Fruit fly (Drosophila melanogaster): Measurements from ENCODE around the gene CG5885.

Gene CG5885

DNA sequence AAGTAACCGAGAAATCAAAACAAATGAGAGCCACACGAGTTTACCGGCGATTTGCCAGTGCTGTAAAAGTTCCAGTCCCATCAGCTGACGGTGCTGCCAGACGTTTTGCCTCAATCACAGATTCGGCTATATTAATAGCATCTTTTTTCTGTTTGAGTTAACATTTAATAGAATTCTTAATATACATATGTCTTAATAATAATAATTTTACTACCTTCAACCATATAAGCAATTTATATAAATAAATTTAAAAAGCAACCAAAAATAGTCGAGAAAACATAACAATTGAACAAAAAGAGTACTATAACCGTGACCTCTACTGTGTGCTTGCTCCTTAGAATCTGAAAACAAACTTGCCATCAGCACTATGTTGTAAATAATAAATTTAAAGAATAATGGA is 36.0 kb upstream of the CG5885 start, which contains the start of the genes CG13126 and CG4709 (continued):
- TF ChIP-seq gro (GFP tag; optimal IDR thresholded peaks at IDR 0.05) (peak; percentile 0), pzg (GFP tag; optimal IDR thresholded peaks at IDR 0.05) (peak; percentile 59), ase (GFP tag; IDR thresholded peaks at IDR 0.05) (peak; percentile 89), amos (GFP tag; IDR thresholded peaks at IDR 0.05; ENCODE audit: partially characterized antibody) (no peak), CG30403 (GFP tag; optimal IDR thresholded peaks at IDR 0.05) (peak; percentile 92), PHDP (tag; optimal IDR thresholded peaks at IDR 0.05) (peak; percentile 93), CG12236 (GFP tag; optimal IDR thresholded peaks at IDR 0.05) (peak; percentile 6), CG8359 (GFP tag; optimal IDR thresholded peaks at IDR 0.05; ENCODE audit: borderline replicate concordance) (peak; percentile 76), CG32772 (GFP tag; IDR thresholded peaks at IDR 0.05) (peak; percentile 89), gfzf (GFP tag; optimal IDR thresholded peaks at IDR 0.05) (no peak), CG11085 (GFP tag; IDR thresholded peaks at IDR 0.05) (peak; percentile 77), CG8924 (tag; optimal IDR thresholded peaks at IDR 0.05) (peak; percentile 94), vfl (GFP tag; optimal IDR thresholded peaks at IDR 0.05) (peak; percentile 57), Ssrp (tag; optimal IDR thresholded peaks at IDR 0.05) (peak; percentile 93), p53 (GFP tag; optimal IDR thresholded peaks at IDR 0.05) (no peak), jumu (GFP tag; optimal IDR thresholded peaks at IDR 0.05) (no peak), vnd (GFP tag; IDR thresholded peaks at IDR 0.05; ENCODE audit: partially characterized antibody) (no peak), Mrtf (GFP tag; IDR thresholded peaks at IDR 0.05) (peak; percentile 83), B-H1 (GFP tag; IDR thresholded peaks at IDR 0.05) (peak; percentile 73), Tbp (GFP tag; optimal IDR thresholded peaks at IDR 0.05) (no peak), CG17359 (tag; optimal IDR thresholded peaks at IDR 0.05) (peak; percentile 95), CG11560 (tag; IDR thresholded peaks at IDR 0.05) (no peak; the same call in 2 of the 3 replicates), HLH54F (GFP tag; optimal IDR thresholded peaks at IDR 0.05) (peak; percentile 6), bowl (GFP tag; IDR thresholded peaks at IDR 0.05) (peak; percentile 49; the same call in 1 of the 2 replicates), CG15269 (tag; optimal IDR thresholded peaks at IDR 0.05) (peak; percentile 91), schlank (tag; optimal IDR thresholded peaks at IDR 0.05) (peak; percentile 24), HLHmδ (GFP tag; optimal IDR thresholded peaks at IDR 0.05) (no peak), sr (GFP tag; IDR thresholded peaks at IDR 0.05) (no peak), corto (GFP tag; optimal IDR thresholded peaks at IDR 0.05) (peak; percentile 82), bcd (GFP tag; optimal IDR thresholded peaks at IDR 0.05) (peak; percentile 93), Max (GFP tag; optimal IDR thresholded peaks at IDR 0.05) (peak; percentile 92), CG4820 (GFP tag; optimal IDR thresholded peaks at IDR 0.05) (peak; percentile 88), Gug (GFP tag; IDR thresholded peaks at IDR 0.05) (peak; percentile 48; the same call in 2 of the 4 replicates), Blimp-1 (GFP tag; optimal IDR thresholded peaks at IDR 0.05) (peak; percentile 94), dmrt11E (tag; optimal IDR thresholded peaks at IDR 0.05) (peak; percentile 94), Jarid2 (GFP tag; optimal IDR thresholded peaks at IDR 0.05) (peak; percentile 67), zen2 (GFP tag; IDR thresholded peaks at IDR 0.05; ENCODE audit: partially characterized antibody) (no peak), CG4854 (GFP tag; optimal IDR thresholded peaks at IDR 0.05) (peak; percentile 64), otp (GFP tag; IDR thresholded peaks at IDR 0.05) (peak; percentile 77; the same call in 2 of the 3 replicates), NFAT (GFP tag; IDR thresholded peaks at IDR 0.05) (peak; percentile 71; the same call in 1 of the 2 replicates), sqz (GFP tag; optimal IDR thresholded peaks at IDR 0.05) (peak; percentile 84), CG14667 (GFP tag; IDR thresholded peaks at IDR 0.05) (peak; percentile 84), oc (tag; optimal IDR thresholded peaks at IDR 0.05) (peak; percentile 81), Adf1 (GFP tag; IDR thresholded peaks at IDR 0.05) (peak; percentile 70), zen (tag; optimal IDR thresholded peaks at IDR 0.05) (peak; percentile 96), GATAe (GFP tag; conservative IDR thresholded peaks at IDR 0.05) (no peak; the same call in 1 of the 2 replicates), D (optimal IDR thresholded peaks at IDR 0.05) (no peak), D (GFP tag; optimal IDR thresholded peaks at IDR 0.05) (peak; percentile 87), CG2202 (tag; optimal IDR thresholded peaks at IDR 0.05) (peak; percentile 85), Eip74EF (GFP tag; optimal IDR thresholded peaks at IDR 0.05) (peak in 1 of 2 experiments; percentile 94)
